Comparison of ENCODE assay signal across 1 fruit fly cellular context in the genomic region with DNA sequence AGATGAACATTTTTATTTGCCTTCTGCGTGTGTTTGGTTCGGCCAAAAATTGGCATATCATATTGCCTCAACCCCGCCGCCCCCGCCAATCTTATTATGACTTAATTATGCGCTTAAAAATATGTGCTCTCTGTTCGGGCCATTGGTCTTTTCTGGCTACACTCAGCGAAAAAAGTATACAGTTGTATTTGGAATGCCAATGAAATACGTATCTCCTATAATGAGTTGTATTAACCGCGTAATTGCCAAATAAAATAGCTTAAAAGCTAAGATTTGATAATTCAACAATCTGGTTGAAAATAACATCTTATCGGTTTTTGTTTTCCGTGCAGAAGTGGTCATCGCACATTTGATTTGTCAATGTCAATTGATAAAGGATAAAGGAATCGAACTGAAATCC.
TF ChIP-seq lines count a peak whose summit lies in the region.

No protein-coding gene starts in this region.

TF ChIP-seq in whole organism, embryonic, 481 proteins besides CTCF, POLR2A, EP300 and RAD21 (continued from another document and continues in another):
- TF ChIP-seq ac (GFP tag; optimal IDR thresholded peaks at IDR 0.05; lab: Kevin White, UChicago) = no peak
- TF ChIP-seq p53 (GFP tag; optimal IDR thresholded peaks at IDR 0.05; lab: Kevin White, UChicago) = no peak
- no peak; the same call in 1 of the 2 replicates for TF ChIP-seq Xrp1 (GFP tag; IDR thresholded peaks at IDR 0.05; lab: Robert Waterston, UW)
- TF ChIP-seq Atf6 (GFP tag; IDR thresholded peaks at IDR 0.05; lab: Robert Waterston, UW) = no peak
- no peak for TF ChIP-seq CG6254 (GFP tag; optimal IDR thresholded peaks at IDR 0.05; lab: Kevin White, UChicago)
- no peak for TF ChIP-seq Rx (GFP tag; IDR thresholded peaks at IDR 0.05; lab: Robert Waterston, UW)
- no peak for TF ChIP-seq CG10431 (GFP tag; optimal IDR thresholded peaks at IDR 0.05; lab: Kevin White, UChicago)
- no peak for TF ChIP-seq Bgb (GFP tag; IDR thresholded peaks at IDR 0.05; lab: Robert Waterston, UW; ENCODE audit: partially characterized antibody)
- no peak for TF ChIP-seq wek (GFP tag; optimal IDR thresholded peaks at IDR 0.05; lab: Kevin White, UChicago)
- peak; percentile 3 for TF ChIP-seq CG12659 (GFP tag; optimal IDR thresholded peaks at IDR 0.05; lab: Kevin White, UChicago)
- TF ChIP-seq lab (GFP tag; optimal IDR thresholded peaks at IDR 0.05; lab: Kevin White, UChicago) = no peak
- no peak for TF ChIP-seq Mes4 (GFP tag; optimal IDR thresholded peaks at IDR 0.05; lab: Kevin White, UChicago)
- no peak for TF ChIP-seq cato (GFP tag; optimal IDR thresholded peaks at IDR 0.05; lab: Kevin White, UChicago; ENCODE audit: borderline replicate concordance)
- no peak for TF ChIP-seq slp2 (GFP tag; optimal IDR thresholded peaks at IDR 0.05; lab: Kevin White, UChicago)
- no peak for TF ChIP-seq lov (optimal IDR thresholded peaks at IDR 0.05; lab: Kevin White, UChicago)
- no peak for TF ChIP-seq lov (GFP tag; IDR thresholded peaks at IDR 0.05; lab: Robert Waterston, UW)
- TF ChIP-seq Spps (tag; optimal IDR thresholded peaks at IDR 0.05; lab: Kevin White, UChicago) = no peak
- TF ChIP-seq gt (GFP tag; IDR thresholded peaks at IDR 0.05; lab: Robert Waterston, UW) = no peak
- TF ChIP-seq Nf-YA (GFP tag; IDR thresholded peaks at IDR 0.05; lab: Robert Waterston, UW) = no peak
- TF ChIP-seq Pdp1 (GFP tag; optimal IDR thresholded peaks at IDR 0.05; lab: Kevin White, UChicago) = peak in 1 of 2 experiments; percentile 14
- no peak for TF ChIP-seq CG4617 (GFP tag; optimal IDR thresholded peaks at IDR 0.05; lab: Kevin White, UChicago; ENCODE audit: borderline replicate concordance)
- no peak for TF ChIP-seq CG4707 (GFP tag; optimal IDR thresholded peaks at IDR 0.05; lab: Kevin White, UChicago)
- TF ChIP-seq sens (GFP tag; lab: Kevin White, UChicago) = peak; percentile 82
- no peak for TF ChIP-seq CG10959 (GFP tag; IDR thresholded peaks at IDR 0.05; lab: Robert Waterston, UW)
- TF ChIP-seq CG12942 (GFP tag; optimal IDR thresholded peaks at IDR 0.05; lab: Kevin White, UChicago) = no peak
- no peak for TF ChIP-seq pros (GFP tag; optimal IDR thresholded peaks at IDR 0.05; lab: Kevin White, UChicago)
- TF ChIP-seq CG14710 (tag; optimal IDR thresholded peaks at IDR 0.05; lab: Kevin White, UChicago) = no peak
- TF ChIP-seq Oaz (GFP tag; IDR thresholded peaks at IDR 0.05; lab: Robert Waterston, UW) = no peak
- TF ChIP-seq CG3281 (GFP tag; optimal IDR thresholded peaks at IDR 0.05; lab: Kevin White, UChicago) = peak; percentile 29
- TF ChIP-seq eyg (GFP tag; optimal IDR thresholded peaks at IDR 0.05; lab: Kevin White, UChicago) = no peak
- TF ChIP-seq NC2β (GFP tag; optimal IDR thresholded peaks at IDR 0.05; lab: Kevin White, UChicago) = no peak
- no peak for TF ChIP-seq Tbp (GFP tag; optimal IDR thresholded peaks at IDR 0.05; lab: Kevin White, UChicago)
- no peak for TF ChIP-seq eve (GFP tag; optimal IDR thresholded peaks at IDR 0.05; lab: Kevin White, UChicago)
- TF ChIP-seq PHDP (tag; optimal IDR thresholded peaks at IDR 0.05; lab: Kevin White, UChicago) = peak; percentile 19
- TF ChIP-seq CG3838 (GFP tag; optimal IDR thresholded peaks at IDR 0.05; lab: Kevin White, UChicago) = no peak
- no peak for TF ChIP-seq CG10209 (GFP tag; optimal IDR thresholded peaks at IDR 0.05; lab: Kevin White, UChicago)
- no peak for TF ChIP-seq CG8924 (tag; optimal IDR thresholded peaks at IDR 0.05; lab: Kevin White, UChicago)
- no peak for TF ChIP-seq CG6791 (GFP tag; IDR thresholded peaks at IDR 0.05; lab: Robert Waterston, UW; ENCODE audit: partially characterized antibody)
- TF ChIP-seq disco-r (GFP tag; optimal IDR thresholded peaks at IDR 0.05; lab: Kevin White, UChicago) = no peak
- TF ChIP-seq CG1603 (tag; optimal IDR thresholded peaks at IDR 0.05; lab: Kevin White, UChicago) = peak; percentile 38
- TF ChIP-seq Ada2b (GFP tag; IDR thresholded peaks at IDR 0.05; lab: Robert Waterston, UW) = no peak
- no peak for TF ChIP-seq CG30403 (GFP tag; optimal IDR thresholded peaks at IDR 0.05; lab: Kevin White, UChicago)
- TF ChIP-seq Awh (GFP tag; IDR thresholded peaks at IDR 0.05; lab: Robert Waterston, UW) = no peak
- no peak for TF ChIP-seq CG14667 (GFP tag; IDR thresholded peaks at IDR 0.05; lab: Robert Waterston, UW)
- no peak for TF ChIP-seq NK7.1 (GFP tag; optimal IDR thresholded peaks at IDR 0.05; lab: Kevin White, UChicago)
- TF ChIP-seq CG11723 (GFP tag; optimal IDR thresholded peaks at IDR 0.05; lab: Kevin White, UChicago) = no peak
- no peak for TF ChIP-seq CG12744 (GFP tag; optimal IDR thresholded peaks at IDR 0.05; lab: Kevin White, UChicago)
- TF ChIP-seq NC2α (GFP tag; optimal IDR thresholded peaks at IDR 0.05; lab: Kevin White, UChicago) = no peak
- TF ChIP-seq HmgD (GFP tag; optimal IDR thresholded peaks at IDR 0.05; lab: Kevin White, UChicago) = no peak
- TF ChIP-seq tap (tag; optimal IDR thresholded peaks at IDR 0.05; lab: Kevin White, UChicago) = no peak
- 0 out of 2 replicates have a peak, but pooled peaks have one; percentile 5 for TF ChIP-seq CG14014 (GFP tag; IDR thresholded peaks at IDR 0.05; lab: Robert Waterston, UW)
- no peak for TF ChIP-seq da (GFP tag; optimal IDR thresholded peaks at IDR 0.05; lab: Kevin White, UChicago)
- peak; percentile 33; the same call in 1 of the 3 replicates for TF ChIP-seq dysf (GFP tag; IDR thresholded peaks at IDR 0.05; lab: Robert Waterston, UW)
- TF ChIP-seq cas (GFP tag; IDR thresholded peaks at IDR 0.05; lab: Robert Waterston, UW) = no peak
- TF ChIP-seq MBD-R2 (GFP tag; IDR thresholded peaks at IDR 0.05; lab: Robert Waterston, UW) = no peak
- no peak for TF ChIP-seq sc (optimal IDR thresholded peaks at IDR 0.05; lab: Kevin White, UChicago)
- TF ChIP-seq sc (GFP tag; optimal IDR thresholded peaks at IDR 0.05; lab: Kevin White, UChicago) = no peak
- no peak for TF ChIP-seq CG1647 (GFP tag; optimal IDR thresholded peaks at IDR 0.05; lab: Kevin White, UChicago)
- no peak for TF ChIP-seq CG13287 (GFP tag; IDR thresholded peaks at IDR 0.05; lab: Robert Waterston, UW; ENCODE audit: partially characterized antibody)
- no peak for TF ChIP-seq Hr3 (GFP tag; optimal IDR thresholded peaks at IDR 0.05; lab: Kevin White, UChicago)
- no peak for TF ChIP-seq HLH3B (GFP tag; IDR thresholded peaks at IDR 0.05; lab: Robert Waterston, UW)
- TF ChIP-seq nerfin-1 (tag; optimal IDR thresholded peaks at IDR 0.05; lab: Kevin White, UChicago) = no peak
- no peak for TF ChIP-seq CG32767 (GFP tag; IDR thresholded peaks at IDR 0.05; lab: Robert Waterston, UW)
- no peak for TF ChIP-seq CG12236 (GFP tag; optimal IDR thresholded peaks at IDR 0.05; lab: Kevin White, UChicago)
- TF ChIP-seq CG9932 (GFP tag; IDR thresholded peaks at IDR 0.05; lab: Robert Waterston, UW) = peak; percentile 30; the same call in 1 of the 2 replicates
- TF ChIP-seq chn (GFP tag; optimal IDR thresholded peaks at IDR 0.05; lab: Kevin White, UChicago) = no peak
- TF ChIP-seq CG17186 (GFP tag; optimal IDR thresholded peaks at IDR 0.05; lab: Kevin White, UChicago) = no peak
- TF ChIP-seq az2 (GFP tag; optimal IDR thresholded peaks at IDR 0.05; lab: Kevin White, UChicago) = no peak
- TF ChIP-seq Med (GFP tag; lab: Kevin White, UChicago) = peak; percentile 83
- TF ChIP-seq z (GFP tag; IDR thresholded peaks at IDR 0.05; lab: Robert Waterston, UW) = no peak
- no peak for TF ChIP-seq CG13624 (GFP tag; optimal IDR thresholded peaks at IDR 0.05; lab: Kevin White, UChicago)
- TF ChIP-seq klu (GFP tag; IDR thresholded peaks at IDR 0.05; lab: Robert Waterston, UW) = no peak
- TF ChIP-seq dan (GFP tag; IDR thresholded peaks at IDR 0.05; lab: Robert Waterston, UW) = no peak
- TF ChIP-seq CG18619 (GFP tag; optimal IDR thresholded peaks at IDR 0.05; lab: Kevin White, UChicago) = no peak
- TF ChIP-seq fd102C (GFP tag; optimal IDR thresholded peaks at IDR 0.05; lab: Kevin White, UChicago) = no peak
- TF ChIP-seq pita (GFP tag; optimal IDR thresholded peaks at IDR 0.05; lab: Kevin White, UChicago) = no peak
- no peak for TF ChIP-seq CHES-1-like (GFP tag; optimal IDR thresholded peaks at IDR 0.05; lab: Kevin White, UChicago)
- peak; percentile 29 for TF ChIP-seq Oli (tag; optimal IDR thresholded peaks at IDR 0.05; lab: Kevin White, UChicago)
- TF ChIP-seq CG8290 (GFP tag; optimal IDR thresholded peaks at IDR 0.05; lab: Kevin White, UChicago) = no peak
- TF ChIP-seq CG8290 (tag; optimal IDR thresholded peaks at IDR 0.05; lab: Kevin White, UChicago) = peak in 1 of 2 experiments; percentile 40
- no peak for TF ChIP-seq CG10321 (GFP tag; IDR thresholded peaks at IDR 0.05; lab: Robert Waterston, UW)
- TF ChIP-seq CG9727 (GFP tag; optimal IDR thresholded peaks at IDR 0.05; lab: Kevin White, UChicago) = no peak
- TF ChIP-seq CG8359 (GFP tag; optimal IDR thresholded peaks at IDR 0.05; lab: Kevin White, UChicago; ENCODE audit: borderline replicate concordance) = no peak
- no peak for TF ChIP-seq CG18599 (GFP tag; optimal IDR thresholded peaks at IDR 0.05; lab: Kevin White, UChicago)
- no peak for TF ChIP-seq CG43689 (GFP tag; IDR thresholded peaks at IDR 0.05; lab: Robert Waterston, UW)
- peak; percentile 23; the same call in 1 of the 3 replicates for TF ChIP-seq so (GFP tag; IDR thresholded peaks at IDR 0.05; lab: Robert Waterston, UW)
- 0 out of 2 replicates have a peak, but pooled peaks have one; percentile 23 for TF ChIP-seq CG11696 (GFP tag; IDR thresholded peaks at IDR 0.05; lab: Robert Waterston, UW)
- 0 out of 2 replicates have a peak, but pooled peaks have one; percentile 33 for TF ChIP-seq slbo (GFP tag; IDR thresholded peaks at IDR 0.05; lab: Robert Waterston, UW)
- no peak for TF ChIP-seq vnd (GFP tag; IDR thresholded peaks at IDR 0.05; lab: Robert Waterston, UW; ENCODE audit: partially characterized antibody)
- TF ChIP-seq CG6654 (GFP tag; optimal IDR thresholded peaks at IDR 0.05; lab: Kevin White, UChicago) = no peak
- TF ChIP-seq CG31441 (GFP tag; IDR thresholded peaks at IDR 0.05; lab: Robert Waterston, UW) = no peak
- no peak for TF ChIP-seq zen2 (GFP tag; IDR thresholded peaks at IDR 0.05; lab: Robert Waterston, UW; ENCODE audit: partially characterized antibody)
- TF ChIP-seq CG3847 (GFP tag; IDR thresholded peaks at IDR 0.05; lab: Robert Waterston, UW) = no peak
- TF ChIP-seq Abd-B (GFP tag; optimal IDR thresholded peaks at IDR 0.05; lab: Kevin White, UChicago) = no peak
- no peak for TF ChIP-seq Opbp (GFP tag; IDR thresholded peaks at IDR 0.05; lab: Robert Waterston, UW; ENCODE audit: partially characterized antibody)
- TF ChIP-seq gem (tag; optimal IDR thresholded peaks at IDR 0.05; lab: Kevin White, UChicago) = peak; percentile 45
- no peak for TF ChIP-seq CG42726 (GFP tag; IDR thresholded peaks at IDR 0.05; lab: Robert Waterston, UW; ENCODE audit: partially characterized antibody)
- TF ChIP-seq chinmo (GFP tag; IDR thresholded peaks at IDR 0.05; lab: Robert Waterston, UW; ENCODE audit: partially characterized antibody) = no peak
- peak; percentile 87 for TF ChIP-seq Ets65A (GFP tag; lab: Kevin White, UChicago)
- no peak for TF ChIP-seq Gsc (GFP tag; IDR thresholded peaks at IDR 0.05; lab: Robert Waterston, UW)
- TF ChIP-seq pho (GFP tag; optimal IDR thresholded peaks at IDR 0.05; lab: Kevin White, UChicago) = no peak
- TF ChIP-seq Meics (GFP tag; optimal IDR thresholded peaks at IDR 0.05; lab: Kevin White, UChicago) = peak; percentile 3
- TF ChIP-seq CG14441 (GFP tag; IDR thresholded peaks at IDR 0.05; lab: Robert Waterston, UW) = no peak
- no peak for TF ChIP-seq prd (optimal IDR thresholded peaks at IDR 0.05; lab: Kevin White, UChicago)
- TF ChIP-seq prd (GFP tag; IDR thresholded peaks at IDR 0.05; lab: Robert Waterston, UW) = 0 out of 3 replicates have a peak, but pooled peaks have one; percentile 42
- no peak for TF ChIP-seq ranshi (GFP tag; IDR thresholded peaks at IDR 0.05; lab: Robert Waterston, UW)
- TF ChIP-seq sqz (GFP tag; optimal IDR thresholded peaks at IDR 0.05; lab: Kevin White, UChicago) = no peak
- TF ChIP-seq dati (GFP tag; IDR thresholded peaks at IDR 0.05; lab: Robert Waterston, UW) = no peak
- TF ChIP-seq Bteb2 (GFP tag; optimal IDR thresholded peaks at IDR 0.05; lab: Kevin White, UChicago) = no peak
- 0 out of 2 replicates have a peak, but pooled peaks have one; percentile 10 for TF ChIP-seq CG4730 (GFP tag; IDR thresholded peaks at IDR 0.05; lab: Robert Waterston, UW)
- no peak for TF ChIP-seq Lpt (GFP tag; optimal IDR thresholded peaks at IDR 0.05; lab: Kevin White, UChicago)
- no peak for TF ChIP-seq CG15479 (GFP tag; optimal IDR thresholded peaks at IDR 0.05; lab: Kevin White, UChicago)
- no peak for TF ChIP-seq CG10654 (GFP tag; optimal IDR thresholded peaks at IDR 0.05; lab: Kevin White, UChicago)
- TF ChIP-seq lilli (GFP tag; optimal IDR thresholded peaks at IDR 0.05; lab: Kevin White, UChicago) = peak; percentile 7
- TF ChIP-seq bab2 (GFP tag; optimal IDR thresholded peaks at IDR 0.05; lab: Kevin White, UChicago) = no peak
- no peak for TF ChIP-seq CG7987 (GFP tag; optimal IDR thresholded peaks at IDR 0.05; lab: Kevin White, UChicago)
- TF ChIP-seq sob (GFP tag; IDR thresholded peaks at IDR 0.05; lab: Robert Waterston, UW) = no peak
- no peak for TF ChIP-seq Optix (GFP tag; IDR thresholded peaks at IDR 0.05; lab: Robert Waterston, UW)
- no peak for TF ChIP-seq ci (GFP tag; IDR thresholded peaks at IDR 0.05; lab: Robert Waterston, UW)
- no peak for TF ChIP-seq trem (tag; optimal IDR thresholded peaks at IDR 0.05; lab: Kevin White, UChicago)
- TF ChIP-seq CG6689 (GFP tag; IDR thresholded peaks at IDR 0.05; lab: Robert Waterston, UW) = no peak
- no peak for TF ChIP-seq emc (GFP tag; optimal IDR thresholded peaks at IDR 0.05; lab: Kevin White, UChicago)
- no peak for TF ChIP-seq oc (tag; optimal IDR thresholded peaks at IDR 0.05; lab: Kevin White, UChicago)
- TF ChIP-seq CG7786 (GFP tag; optimal IDR thresholded peaks at IDR 0.05; lab: Kevin White, UChicago) = no peak
- peak; percentile 15 for TF ChIP-seq Sox102F (GFP tag; optimal IDR thresholded peaks at IDR 0.05; lab: Kevin White, UChicago)
- no peak for TF ChIP-seq MESR4 (GFP tag; optimal IDR thresholded peaks at IDR 0.05; lab: Kevin White, UChicago)
- no peak for TF ChIP-seq CG15601 (tag; optimal IDR thresholded peaks at IDR 0.05; lab: Kevin White, UChicago)
- TF ChIP-seq tgo (GFP tag; IDR thresholded peaks at IDR 0.05; lab: Robert Waterston, UW) = no peak
- no peak for TF ChIP-seq bcd (GFP tag; optimal IDR thresholded peaks at IDR 0.05; lab: Kevin White, UChicago)
- no peak for TF ChIP-seq CG18262 (tag; optimal IDR thresholded peaks at IDR 0.05; lab: Kevin White, UChicago)
- no peak for TF ChIP-seq Sin3A (optimal IDR thresholded peaks at IDR 0.05; lab: Kevin White, UChicago)
- no peak for TF ChIP-seq CG6175 (GFP tag; IDR thresholded peaks at IDR 0.05; lab: Robert Waterston, UW)
